Worm (Caenorhabditis elegans): ENCODE results near the gene T14G11.1.

DNA sequence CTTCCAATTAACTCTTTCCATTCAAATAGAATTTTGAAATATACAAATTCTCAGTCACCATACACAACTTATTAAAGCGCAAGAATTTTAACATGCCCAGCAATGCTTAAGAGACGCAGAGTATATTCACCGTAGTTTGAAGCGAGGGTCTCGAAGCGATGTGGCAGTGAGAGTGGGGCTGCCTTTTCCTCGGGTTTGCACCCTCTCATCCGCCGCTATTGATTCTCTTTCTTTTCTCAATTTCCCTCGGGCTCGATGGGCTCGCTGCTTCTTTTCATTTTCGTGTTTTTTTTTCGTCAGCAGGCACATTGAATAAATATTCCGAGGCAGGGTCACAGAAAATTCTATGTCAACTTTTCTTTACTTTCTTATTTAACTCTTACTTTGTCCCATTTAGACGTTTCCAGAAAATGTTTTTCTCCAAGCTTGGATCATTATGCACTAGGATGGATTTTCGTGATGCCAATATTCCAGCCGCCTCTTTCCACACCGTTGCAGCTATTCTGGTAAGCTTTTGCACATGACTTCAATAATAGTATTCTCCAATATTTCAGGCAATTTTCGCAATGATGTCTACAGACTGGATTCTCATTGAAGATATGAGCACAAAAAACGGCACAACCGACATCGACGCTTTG, at the start of gene T14G11.1:
- TF ChIP-seq tab-1 (GFP tag; IDR thresholded peaks at IDR 0.05) (no peak), ref-1 (GFP tag; conservative IDR thresholded peaks at IDR 0.05) (no peak), flt-1 (GFP tag; IDR thresholded peaks at IDR 0.05) (no peak), cog-1 (tag; optimal IDR thresholded peaks at IDR 0.05) (peak; percentile 27), klf-2 (GFP tag; conservative IDR thresholded peaks at IDR 0.05) (no peak), med-1 (GFP tag; optimal IDR thresholded peaks at IDR 0.05; ENCODE audit: insufficient read depth) (no peak)
